Worm (Caenorhabditis elegans) whole organism, L4 larva: ENCODE results near the gene npr-43.
A peak's percentile ranks its signal among the peaks of the same experiment; 100 is the strongest.

Source experiments
- F10B5.3 ChIP-seq: sonication (generic microtip); optimal IDR thresholded peaks from 2 replicates; lab custom pipeline; 2016; ENCODE audit warnings: mild to moderate bottlenecking, missing genetic modification characterization, missing compliant biosample characterization
- T20F7.1 ChIP-seq: fragments of 200-800 bp; sonication (Bioruptor generic); optimal IDR thresholded peaks from 2 replicates; lab custom pipeline; 2018; ENCODE audit warnings: mild to moderate bottlenecking, missing genetic modification characterization, missing compliant biosample characterization
- T26A8.4 ChIP-seq: fragments of 200-800 bp; sonication (Bioruptor generic); IDR thresholded peaks from 2 replicates; pipeline ENCODE4 v1.3.6; 2022; ENCODE audit warnings: missing genetic modification characterization, missing compliant biosample characterization
- Y105C5A.15 ChIP-seq: fragments of 200-800 bp; sonication (Bioruptor generic); IDR thresholded peaks from 2 replicates; pipeline ENCODE4 v1.3.6; 2022; ENCODE audit warnings: missing genetic modification characterization, missing compliant biosample characterization
- Y5F2A.4 ChIP-seq: fragments of 200-800 bp; sonication (Bioruptor generic); optimal IDR thresholded peaks from 2 replicates; lab custom pipeline; 2018; ENCODE audit warnings: mild to moderate bottlenecking, missing genetic modification characterization, missing compliant biosample characterization
- aha-1 ChIP-seq: fragments of 150-350 bp; peaks from one replicate; lab custom pipeline; 2014; ENCODE audit warnings: missing biosample characterization, missing genetic modification characterization
- ama-1 ChIP-seq: fragments of 150-350 bp; optimal IDR thresholded peaks from 2 replicates; lab custom pipeline; 2014; ENCODE audit warnings: inconsistent platforms, mixed read lengths
- arid-1 ChIP-seq: fragments of 200-800 bp; sonication (Bioruptor generic); conservative IDR thresholded peaks from 2 replicates; pipeline ENCODE4 v1.3.6; 2022; ENCODE audit warnings: missing genetic modification reagents, missing genetic modification characterization, missing compliant biosample characterization
- ceh-20 ChIP-seq: fragments of 200-800 bp; sonication (Bioruptor generic); IDR thresholded peaks from 2 replicates; pipeline ENCODE4 v1.3.6; 2022; ENCODE audit warnings: missing genetic modification reagents, missing genetic modification characterization, missing compliant biosample characterization
- ceh-32 ChIP-seq: sonication (generic microtip); optimal IDR thresholded peaks from 2 replicates; lab custom pipeline; 2016; ENCODE audit warnings: mild to moderate bottlenecking, missing genetic modification characterization, missing compliant biosample characterization; ENCODE audit not compliant: poor library complexity
- ceh-44 ChIP-seq: fragments of 200-800 bp; sonication (Bioruptor generic); IDR thresholded peaks from 2 replicates; pipeline ENCODE4 v1.3.6; 2022; ENCODE audit warnings: missing genetic modification reagents, missing genetic modification characterization, missing compliant biosample characterization
- ceh-82 ChIP-seq: sonication (generic microtip); optimal IDR thresholded peaks from 2 replicates; lab custom pipeline; 2017; ENCODE audit warnings: missing biosample characterization, missing genetic modification characterization
- daf-12 ChIP-seq: fragments of 150-350 bp; optimal IDR thresholded peaks from 2 replicates; lab custom pipeline; 2014; ENCODE audit warnings: missing biosample characterization, missing genetic modification reagents, missing genetic modification characterization
- daf-16 ChIP-seq, 3 experiments: sonication (generic microtip); optimal IDR thresholded peaks; 2 replicates each; lab custom pipeline; 2016 to 2017; ENCODE audit warnings: missing genetic modification characterization in 3 of 3, missing genetic modification reagents in 3 of 3, mild to moderate bottlenecking in 2 of 3, missing compliant biosample characterization in 2 of 3, missing biosample characterization in 1 of 3, moderate library complexity in 1 of 3
- dmd-6 ChIP-seq: fragments of 200-800 bp; sonication (Bioruptor generic); IDR thresholded peaks from 2 replicates; pipeline ENCODE4 v1.3.6; 2022; ENCODE audit warnings: missing genetic modification reagents, missing genetic modification characterization, missing compliant biosample characterization
- dmd-9 ChIP-seq: fragments of 200-800 bp; sonication (Bioruptor generic); IDR thresholded peaks from 2 replicates; pipeline ENCODE4 v1.3.6; 2022; ENCODE audit warnings: missing genetic modification reagents, missing genetic modification characterization, missing compliant biosample characterization
- dve-1 ChIP-seq: sonication (generic microtip); optimal IDR thresholded peaks from 2 replicates; lab custom pipeline; 2017; ENCODE audit warnings: antibody characterized with exemption, mild to moderate bottlenecking, missing genetic modification characterization, missing compliant biosample characterization; ENCODE audit not compliant: insufficient read depth
- egl-43 ChIP-seq: fragments of 200-800 bp; sonication (Bioruptor generic); IDR thresholded peaks from 2 replicates; pipeline ENCODE4 v1.3.6; 2022; ENCODE audit warnings: missing genetic modification reagents, missing genetic modification characterization, missing compliant biosample characterization
- fkh-10 ChIP-seq: fragments of 150-350 bp; optimal IDR thresholded peaks from 2 replicates; lab custom pipeline; 2014; ENCODE audit warnings: missing biosample characterization, missing genetic modification reagents, missing genetic modification characterization
- hlh-11 ChIP-seq: fragments of 200-800 bp; sonication (Bioruptor generic); optimal IDR thresholded peaks from 2 replicates; lab custom pipeline; 2018; ENCODE audit warnings: mild to moderate bottlenecking, missing genetic modification characterization, missing compliant biosample characterization
- hlh-30 ChIP-seq: sonication (generic microtip); optimal IDR thresholded peaks from 2 replicates; lab custom pipeline; 2017; ENCODE audit warnings: antibody characterized with exemption, mild to moderate bottlenecking, missing genetic modification characterization, missing compliant biosample characterization; ENCODE audit not compliant: insufficient read depth
- lim-7 ChIP-seq: fragments of 200-800 bp; sonication (Bioruptor generic); IDR thresholded peaks from 2 replicates; pipeline ENCODE4 v1.3.6; 2022; ENCODE audit warnings: missing genetic modification characterization, missing compliant biosample characterization
- lin-38 ChIP-seq: fragments of 200-800 bp; sonication (Bioruptor generic); IDR thresholded peaks from 2 replicates; pipeline ENCODE4 v1.3.6; 2022; ENCODE audit warnings: missing genetic modification reagents, missing genetic modification characterization, missing compliant biosample characterization
- mdl-1 ChIP-seq, 2 experiments: fragments of 150-350 bp in 1 of 2; sonication (generic microtip) in 1 of 2; optimal IDR thresholded peaks; 2 replicates each; lab custom pipeline; 2014 to 2017; ENCODE audit warnings: missing biosample characterization in 2 of 2, missing genetic modification characterization in 2 of 2
- mep-1 ChIP-seq: fragments of 150-350 bp; sonication (generic microtip); optimal IDR thresholded peaks from 3 replicates; lab custom pipeline; 2014; ENCODE audit warnings: missing biosample characterization, missing genetic modification characterization
- mes-2 ChIP-seq: sonication (generic microtip); optimal IDR thresholded peaks from 2 replicates; lab custom pipeline; 2016; ENCODE audit warnings: missing genotype, mild to moderate bottlenecking, missing genetic modification characterization, missing compliant biosample characterization; ENCODE audit not compliant: poor library complexity, severe bottlenecking
- nhr-102 ChIP-seq: sonication (generic microtip); optimal IDR thresholded peaks from 2 replicates; lab custom pipeline; 2016; ENCODE audit warnings: mild to moderate bottlenecking, missing genetic modification characterization, moderate library complexity, missing compliant biosample characterization
- nhr-111 ChIP-seq: fragments of 200-800 bp; sonication (Bioruptor generic); optimal IDR thresholded peaks from 2 replicates; lab custom pipeline; 2018; ENCODE audit warnings: mild to moderate bottlenecking, missing genetic modification characterization, missing compliant biosample characterization
- nhr-25 ChIP-seq: sonication (generic microtip); optimal IDR thresholded peaks from 2 replicates; lab custom pipeline; 2017; ENCODE audit warnings: missing genetic modification characterization, mild to moderate bottlenecking, missing compliant biosample characterization, antibody characterized with exemption, moderate library complexity, borderline replicate concordance; ENCODE audit not compliant: insufficient read depth
- nhr-28 ChIP-seq: fragments of 150-350 bp; optimal IDR thresholded peaks from 2 replicates; lab custom pipeline; 2014; ENCODE audit warnings: missing biosample characterization, missing genetic modification characterization
- nhr-42 ChIP-seq: fragments of 200-800 bp; sonication (Bioruptor generic); IDR thresholded peaks from 2 replicates; pipeline ENCODE4 v1.3.6; 2022; ENCODE audit warnings: missing genetic modification characterization, missing compliant biosample characterization
- nhr-76 ChIP-seq: fragments of 150-350 bp; optimal IDR thresholded peaks from 2 replicates; lab custom pipeline; 2014; ENCODE audit warnings: missing biosample characterization, missing genetic modification characterization
- pha-4 ChIP-seq, 2 experiments: fragments of 150-350 bp in 1 of 2; fragments of 200-800 bp in 1 of 2; sonication (Bioruptor generic) in 1 of 2; IDR thresholded peaks in 1 of 2; optimal IDR thresholded peaks in 1 of 2; 2 replicates each; pipeline versions ENCODE4 v1.3.6 to Lab custom; 2014 to 2022; ENCODE audit warnings: missing genetic modification characterization in 2 of 2, missing genetic modification reagents in 2 of 2, missing biosample characterization in 1 of 2, missing compliant biosample characterization in 1 of 2
- php-3 ChIP-seq: fragments of 200-800 bp; sonication (Bioruptor generic); IDR thresholded peaks from 2 replicates; pipeline ENCODE4 v1.3.6; 2022; ENCODE audit warnings: missing genetic modification reagents, missing genetic modification characterization, missing compliant biosample characterization
- skn-1 ChIP-seq: fragments of 150-350 bp; optimal IDR thresholded peaks from 2 replicates; lab custom pipeline; 2014; ENCODE audit warnings: missing biosample characterization, missing genetic modification characterization
- snpc-1.2 ChIP-seq: fragments of 200-800 bp; sonication (Bioruptor generic); IDR thresholded peaks from 2 replicates; pipeline ENCODE4 v1.3.6; 2022; ENCODE audit warnings: missing genetic modification reagents, missing genetic modification characterization, missing compliant biosample characterization
- snpc-4 ChIP-seq: fragments of 150-350 bp; optimal IDR thresholded peaks from 2 replicates; lab custom pipeline; 2014; ENCODE audit warnings: missing biosample characterization, missing genetic modification characterization
- spr-3 ChIP-seq: fragments of 200-800 bp; sonication (Bioruptor generic); optimal IDR thresholded peaks from 2 replicates; lab custom pipeline; 2018; ENCODE audit warnings: mild to moderate bottlenecking, missing genetic modification characterization, missing compliant biosample characterization
- unc-130 ChIP-seq: sonication (generic microtip); optimal IDR thresholded peaks from 2 replicates; lab custom pipeline; 2016; ENCODE audit warnings: missing genetic modification reagents, missing genetic modification characterization, missing compliant biosample characterization
- unc-62 ChIP-seq, 3 experiments: fragments of 150-350 bp in 1 of 3; sonication (generic microtip); optimal IDR thresholded peaks in 2 of 3; peaks in 1 of 3; 1 replicate in 1 of 3; 2 replicates in 2 of 3; lab custom pipeline; 2014 to 2017; ENCODE audit warnings: missing biosample characterization in 3 of 3, missing genetic modification characterization in 3 of 3, missing genetic modification reagents in 3 of 3, missing genotype in 1 of 3
- ztf-7 ChIP-seq: fragments of 150-350 bp; optimal IDR thresholded peaks from 2 replicates; lab custom pipeline; 2014; ENCODE audit warnings: missing biosample characterization, missing genetic modification characterization

npr-43 gene

DNA sequence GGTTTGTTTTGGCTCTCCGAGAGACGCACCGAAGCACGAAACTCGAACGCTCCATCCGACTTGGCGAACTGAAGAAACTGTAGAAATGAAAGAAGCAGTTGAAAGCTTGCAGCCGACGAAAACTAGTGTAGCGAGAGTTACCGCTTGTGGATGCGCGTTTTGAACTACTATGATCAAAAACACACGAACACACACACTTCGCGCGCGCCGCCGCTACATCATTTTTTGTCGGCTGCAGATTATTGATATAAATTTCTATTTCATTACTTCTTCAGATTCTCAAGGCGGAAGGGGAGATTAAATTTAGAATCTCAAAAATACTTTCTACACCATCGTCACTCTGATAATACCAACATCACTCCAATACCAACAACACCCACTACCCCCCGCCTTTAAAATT, 16.9 kb downstream of the npr-43 start:
- TF ChIP-seq ztf-7 (tag; lab: Kevin White, UChicago) (no peak), T26A8.4 (GFP tag; lab: Robert Waterston, UW) (no peak), nhr-28 (tag; lab: Kevin White, UChicago) (no peak), dve-1 (no peak), egl-43 (GFP tag; lab: Robert Waterston, UW) (0 out of 2 replicates have a peak, but pooled peaks have one; percentile 12), Y105C5A.15 (GFP tag; lab: Robert Waterston, UW) (no peak)

DNA sequence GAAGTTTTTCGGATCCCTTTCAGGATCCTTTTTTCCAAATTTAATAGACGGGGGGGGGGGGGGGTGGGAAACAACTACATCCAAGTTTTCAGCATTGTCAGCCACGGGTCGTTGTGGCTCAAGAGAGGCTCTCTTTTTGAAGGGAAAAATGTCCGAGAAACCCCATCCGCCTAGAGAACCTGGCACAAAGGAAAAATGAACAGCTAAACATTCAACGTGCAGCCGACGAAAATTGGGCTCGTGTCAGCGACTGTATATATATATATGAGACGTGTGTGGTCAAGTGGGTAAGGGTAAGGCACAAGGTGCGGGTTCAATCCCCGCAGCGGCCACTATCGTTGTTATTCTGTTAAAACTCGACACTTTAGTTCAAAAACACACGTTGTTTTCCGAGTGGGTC, 20.3 kb downstream of the npr-43 start, which contains the start of gene Y49A3A.4:
Gene Y49A3A.4, minus strand, starts transcription at position 314 of the 400 bp plus-strand sequence.
- TF ChIP-seq snpc-1.2 (GFP tag; lab: Robert Waterston, UW) (no peak), ztf-7 (tag; lab: Kevin White, UChicago) (no peak), spr-3 (GFP tag; lab: Kevin White, UChicago) (peak; percentile 11), mep-1 (peak; percentile 21), T26A8.4 (GFP tag; lab: Robert Waterston, UW) (peak; percentile 63), lim-7 (GFP tag; lab: Robert Waterston, UW) (no peak), snpc-4 (tag; lab: Kevin White, UChicago) (peak; percentile 70), Y5F2A.4 (GFP tag; lab: Kevin White, UChicago) (peak; percentile 0), dve-1 (peak; percentile 19), hlh-30 (tag; lab: Kevin White, UChicago) (peak; percentile 35), hlh-11 (tag; lab: Kevin White, UChicago) (peak; percentile 23), mes-2 (tag; lab: Kevin White, UChicago) (peak; percentile 39), ceh-32 (tag; lab: Kevin White, UChicago) (no peak), daf-16 (GFP tag; optimal IDR thresholded peaks at IDR 0.05; lab: Kevin White, UChicago) (no peak), daf-16 (tag; optimal IDR thresholded peaks at IDR 0.05; lab: Kevin White, UChicago) (peak; percentile 42)

DNA sequence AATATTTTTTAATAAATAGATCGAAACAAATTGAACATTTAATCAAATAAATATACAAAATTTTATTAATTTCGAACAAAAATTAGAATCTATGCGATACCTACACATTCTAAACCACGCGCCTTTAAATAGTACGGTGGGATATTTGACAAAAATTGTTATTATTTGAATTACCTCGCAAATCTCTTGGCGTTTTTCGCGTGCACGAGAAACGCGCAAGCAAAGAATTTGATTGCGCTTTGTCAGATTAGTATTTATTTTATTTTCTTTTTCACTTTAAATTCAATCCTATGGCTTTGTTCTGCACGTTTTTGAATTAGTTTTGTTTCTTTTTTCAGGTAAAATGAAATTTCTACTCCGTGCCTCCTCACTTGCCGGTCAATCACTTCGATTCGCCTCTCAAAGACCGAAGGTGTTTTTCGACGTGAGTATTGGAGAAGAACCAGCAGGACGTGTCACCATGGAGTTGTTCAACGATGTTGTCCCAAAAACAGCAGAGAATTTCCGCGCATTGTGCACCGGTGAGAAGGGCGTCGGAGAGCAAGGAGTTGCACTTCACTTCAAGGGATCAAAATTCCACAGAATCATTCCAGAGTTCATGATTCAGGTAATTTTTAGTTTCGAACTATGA, 23.0 kb downstream of the npr-43 start, which contains the start of gene cyn-1:
Gene cyn-1, plus strand, starts transcription at position 339 of the 631 bp plus-strand sequence.
- TF ChIP-seq dmd-6 (GFP tag; lab: Robert Waterston, UW) (peak; percentile 55; the same call in 1 of the 2 replicates), hlh-11 (tag; lab: Kevin White, UChicago) (peak; percentile 66), snpc-1.2 (GFP tag; lab: Robert Waterston, UW) (no peak), ceh-20 (GFP tag; lab: Robert Waterston, UW) (no peak), ama-1 (lab: Kevin White, UChicago) (peak; percentile 10), dmd-9 (GFP tag; lab: Robert Waterston, UW) (no peak), nhr-25 (tag; lab: Kevin White, UChicago) (peak; percentile 25), F10B5.3 (tag; lab: Kevin White, UChicago) (peak; percentile 40), ztf-7 (tag; lab: Kevin White, UChicago) (peak; percentile 53), aha-1 (tag; lab: Kevin White, UChicago) (peak; percentile 31), php-3 (GFP tag; lab: Robert Waterston, UW) (no peak), nhr-111 (GFP tag; lab: Kevin White, UChicago) (no peak), mes-2 (tag; lab: Kevin White, UChicago) (peak; percentile 93), fkh-10 (peak; percentile 69), unc-62 (GFP tag; optimal IDR thresholded peaks at IDR 0.05 in 1 of 2; lab: Kevin White, UChicago) (no peak), unc-62 (tag; optimal IDR thresholded peaks at IDR 0.05; lab: Kevin White, UChicago) (no peak), skn-1 (tag; lab: Kevin White, UChicago) (no peak), unc-130 (GFP tag; lab: Kevin White, UChicago) (peak; percentile 41), arid-1 (GFP tag; lab: Robert Waterston, UW) (0 out of 2 replicates have a peak, but pooled peaks have one; percentile 14), nhr-42 (no peak), nhr-76 (tag; lab: Kevin White, UChicago) (no peak), T20F7.1 (GFP tag; lab: Kevin White, UChicago) (peak; percentile 72), lim-7 (GFP tag; lab: Robert Waterston, UW) (no peak), daf-12 (tag; lab: Kevin White, UChicago) (no peak), ceh-82 (tag; lab: Kevin White, UChicago) (no peak), lin-38 (GFP tag; lab: Robert Waterston, UW) (peak; percentile 84), ceh-44 (GFP tag; lab: Robert Waterston, UW) (no peak), nhr-102 (tag; lab: Kevin White, UChicago) (peak; percentile 71), spr-3 (GFP tag; lab: Kevin White, UChicago) (peak; percentile 17), daf-16 (GFP tag; optimal IDR thresholded peaks at IDR 0.05; lab: Kevin White, UChicago) (no peak), daf-16 (tag; optimal IDR thresholded peaks at IDR 0.05; lab: Kevin White, UChicago) (peak; percentile 20), pha-4 (GFP tag; IDR thresholded peaks at IDR 0.05; lab: Robert Waterston, UW) (peak; percentile 49; the same call in 1 of the 2 replicates), pha-4 (tag; optimal IDR thresholded peaks at IDR 0.05; lab: Kevin White, UChicago) (peak; percentile 72), dve-1 (peak; percentile 85), mdl-1 (tag; optimal IDR thresholded peaks at IDR 0.05; lab: Kevin White, UChicago) (peak in 1 of 2 experiments; percentile 20)
